Worm (Caenorhabditis elegans) whole organism, L2 larva: ENCODE data around the gene ttx-3.

ENCODE experiments used
- aly-2 ChIP-seq: fragments of 150-350 bp; optimal IDR thresholded peaks from 2 replicates; lab custom pipeline; 2014; ENCODE audit warnings: missing biosample characterization, missing genetic modification characterization
- ama-1 ChIP-seq: fragments of 150-350 bp; optimal IDR thresholded peaks from 2 replicates; lab custom pipeline; 2018; ENCODE audit warnings: inconsistent platforms
- blmp-1 ChIP-seq: sonication (generic microtip); optimal IDR thresholded peaks from 2 replicates; lab custom pipeline; 2017; ENCODE audit warnings: missing genetic modification characterization, mild to moderate bottlenecking, missing compliant biosample characterization, antibody characterized with exemption, moderate library complexity; ENCODE audit not compliant: insufficient read depth
- egl-27 ChIP-seq: sonication (generic microtip); optimal IDR thresholded peaks from 3 replicates; lab custom pipeline; 2017; ENCODE audit warnings: missing biosample characterization, missing genetic modification reagents, missing genetic modification characterization
- mdl-1 ChIP-seq, 2 experiments: fragments of 150-350 bp in 1 of 2; sonication (generic microtip) in 1 of 2; optimal IDR thresholded peaks; 2 replicates each; lab custom pipeline; 2017; ENCODE audit warnings: missing biosample characterization in 2 of 2, missing genetic modification characterization in 2 of 2
- nhr-10 ChIP-seq: sonication (generic microtip); optimal IDR thresholded peaks from 2 replicates; lab custom pipeline; 2017; ENCODE audit warnings: missing biosample characterization, missing genetic modification characterization
- nhr-11 ChIP-seq: fragments of 150-350 bp; optimal IDR thresholded peaks from 2 replicates; lab custom pipeline; 2014; ENCODE audit warnings: missing biosample characterization, missing genetic modification characterization
- nhr-6 ChIP-seq: fragments of 150-350 bp; optimal IDR thresholded peaks from 2 replicates; lab custom pipeline; 2014; ENCODE audit warnings: missing biosample characterization, missing genetic modification characterization
- sem-4 ChIP-seq: fragments of 150-350 bp; optimal IDR thresholded peaks from 2 replicates; lab custom pipeline; 2014; ENCODE audit warnings: missing biosample characterization, missing genetic modification reagents, missing genetic modification characterization
- sma-3 ChIP-seq: sonication (generic microtip); optimal IDR thresholded peaks from 2 replicates; lab custom pipeline; 2016; ENCODE audit warnings: missing genetic modification reagents, missing genetic modification characterization, missing compliant biosample characterization
- zag-1 ChIP-seq: fragments of 150-350 bp; optimal IDR thresholded peaks from 2 replicates; lab custom pipeline; 2014; ENCODE audit warnings: missing biosample characterization, missing genetic modification characterization
- ztf-11 ChIP-seq: sonication (generic microtip); optimal IDR thresholded peaks from 2 replicates; lab custom pipeline; 2017; ENCODE audit warnings: missing biosample characterization, missing genetic modification characterization

ce11 chrX:11753155-11753554 is 16.0 kb downstream of the ttx-3 start:
- TF ChIP-seq zag-1 (tag; lab: Kevin White, UChicago) (no peak), nhr-6 (no peak), nhr-11 (no peak), egl-27 (tag; lab: Kevin White, UChicago) (no peak), mdl-1 (tag; optimal IDR thresholded peaks at IDR 0.05; lab: Kevin White, UChicago) (no peak), sma-3 (GFP tag; lab: Kevin White, UChicago) (no peak), ztf-11 (tag; lab: Kevin White, UChicago) (no peak), blmp-1 (tag; lab: Kevin White, UChicago) (no peak), nhr-10 (tag; lab: Kevin White, UChicago) (no peak), aly-2 (no peak), ama-1 (lab: Kevin White, UChicago) (no peak), sem-4 (tag; lab: Kevin White, UChicago) (no peak)
